Worm (Caenorhabditis elegans) whole organism, young adult: ENCODE data around the gene Y116A8C.44.

Experiments
- B0035.1 ChIP-seq: sonication (generic microtip); optimal IDR thresholded peaks from 2 replicates; lab custom pipeline; 2016; ENCODE audit warnings: missing genetic modification characterization, mild to moderate bottlenecking, missing compliant biosample characterization, missing genotype, missing genetic modification reagents
- B0336.3 ChIP-seq: fragments of 200-800 bp; sonication (Bioruptor generic); IDR thresholded peaks from 2 replicates; pipeline ENCODE4 v1.3.6; 2022; ENCODE audit warnings: missing genetic modification characterization, missing compliant biosample characterization
- C17E4.6 ChIP-seq: fragments of 200-800 bp; sonication (Bioruptor generic); IDR thresholded peaks from 2 replicates; pipeline ENCODE4 v1.3.6; 2022; ENCODE audit warnings: missing genetic modification reagents, missing genetic modification characterization, missing compliant biosample characterization
- F23B12.7 ChIP-seq: sonication (generic microtip); optimal IDR thresholded peaks from 2 replicates; lab custom pipeline; 2017; ENCODE audit warnings: missing genetic modification characterization, mild to moderate bottlenecking, missing compliant biosample characterization, antibody characterized with exemption, moderate library complexity; ENCODE audit not compliant: insufficient read depth
- F39B2.1 ChIP-seq: fragments of 200-800 bp; sonication (Bioruptor generic); IDR thresholded peaks from 2 replicates; pipeline ENCODE4 v1.3.6; 2022; ENCODE audit warnings: missing genetic modification reagents, missing genetic modification characterization, missing compliant biosample characterization
- F55B11.4 ChIP-seq: sonication (generic microtip); optimal IDR thresholded peaks from 2 replicates; lab custom pipeline; 2016; ENCODE audit warnings: missing compliant biosample characterization, missing genetic modification characterization, borderline replicate concordance; ENCODE audit not compliant: insufficient read depth
- F57A8.1 ChIP-seq: fragments of 200-800 bp; sonication (Bioruptor generic); optimal IDR thresholded peaks from 2 replicates; lab custom pipeline; 2018; ENCODE audit warnings: mild to moderate bottlenecking, missing genetic modification characterization, moderate library complexity, missing compliant biosample characterization
- F57C9.4 ChIP-seq: sonication (generic microtip); optimal IDR thresholded peaks from 2 replicates; lab custom pipeline; 2017; ENCODE audit warnings: mild to moderate bottlenecking, missing genetic modification characterization, missing compliant biosample characterization
- K11D2.4 ChIP-seq: fragments of 200-800 bp; sonication (Bioruptor generic); IDR thresholded peaks from 2 replicates; pipeline ENCODE4 v1.3.6; 2022; ENCODE audit warnings: missing genetic modification reagents, missing genetic modification characterization, missing compliant biosample characterization
- K12H6.12 ChIP-seq: fragments of 200-800 bp; sonication (Bioruptor generic); optimal IDR thresholded peaks from 2 replicates; lab custom pipeline; 2018; ENCODE audit warnings: mild to moderate bottlenecking, missing genetic modification characterization, missing compliant biosample characterization
- Y53F4B.3 ChIP-seq: fragments of 200-800 bp; sonication (Bioruptor generic); IDR thresholded peaks from 2 replicates; pipeline ENCODE4 v1.3.6; 2022; ENCODE audit warnings: missing genetic modification reagents, missing genetic modification characterization, missing compliant biosample characterization
- Y67H2A.10 ChIP-seq: fragments of 200-800 bp; sonication (Bioruptor generic); conservative IDR thresholded peaks from 2 replicates; pipeline ENCODE4 v1.3.6; 2022; ENCODE audit warnings: missing genetic modification reagents, missing genetic modification characterization, missing compliant biosample characterization
- Y95B8A.8 ChIP-seq: fragments of 200-800 bp; sonication (Bioruptor generic); IDR thresholded peaks from 2 replicates; pipeline ENCODE4 v1.3.6; 2022; ENCODE audit warnings: missing genetic modification reagents, missing genetic modification characterization, missing compliant biosample characterization
- akir-1 ChIP-seq: fragments of 200-800 bp; sonication (Bioruptor generic); optimal IDR thresholded peaks from 2 replicates; lab custom pipeline; 2018; ENCODE audit warnings: mild to moderate bottlenecking, missing genetic modification characterization, moderate library complexity, missing compliant biosample characterization
- aptf-3 ChIP-seq: fragments of 200-800 bp; sonication (Bioruptor generic); IDR thresholded peaks from 2 replicates; pipeline ENCODE4 v1.3.6; 2022; ENCODE audit warnings: missing genetic modification characterization, missing compliant biosample characterization
- atf-7 ChIP-seq: sonication (generic microtip); optimal IDR thresholded peaks from 2 replicates; lab custom pipeline; 2017; ENCODE audit warnings: mild to moderate bottlenecking, missing genetic modification characterization, missing compliant biosample characterization
- attf-3 ChIP-seq: fragments of 200-800 bp; sonication (Bioruptor generic); conservative IDR thresholded peaks from 2 replicates; pipeline ENCODE4 v1.3.6; 2022; ENCODE audit warnings: missing genetic modification reagents, missing genetic modification characterization, missing compliant biosample characterization
- attf-5 ChIP-seq: fragments of 200-800 bp; sonication (Bioruptor generic); optimal IDR thresholded peaks from 2 replicates; lab custom pipeline; 2018; ENCODE audit warnings: mild to moderate bottlenecking, missing genetic modification characterization, missing compliant biosample characterization
- cebp-1 ChIP-seq, 2 experiments: fragments of 200-800 bp in 1 of 2; sonication (Bioruptor generic) in 1 of 2; sonication (generic microtip) in 1 of 2; IDR thresholded peaks in 1 of 2; optimal IDR thresholded peaks in 1 of 2; 2 replicates each; pipeline versions ENCODE4 v1.3.6 to Lab custom; 2017 to 2022; ENCODE audit warnings: missing compliant biosample characterization in 2 of 2, missing genetic modification characterization in 2 of 2, mild to moderate bottlenecking in 1 of 2, missing genetic modification reagents in 1 of 2, moderate library complexity in 1 of 2
- cebp-2 ChIP-seq: fragments of 200-800 bp; sonication (Bioruptor generic); IDR thresholded peaks from 2 replicates; pipeline ENCODE4 v1.3.6; 2022; ENCODE audit warnings: missing genetic modification characterization, missing compliant biosample characterization
- ceh-100 ChIP-seq: fragments of 200-800 bp; sonication (Bioruptor generic); IDR thresholded peaks from 2 replicates; pipeline ENCODE4 v1.3.6; 2022; ENCODE audit warnings: missing genetic modification reagents, missing genetic modification characterization, missing compliant biosample characterization
- ceh-40 ChIP-seq: fragments of 200-800 bp; sonication (Bioruptor generic); IDR thresholded peaks from 2 replicates; pipeline ENCODE4 v1.3.6; 2022; ENCODE audit warnings: missing genetic modification characterization, missing compliant biosample characterization
- egl-18 ChIP-seq: fragments of 200-800 bp; sonication (Bioruptor generic); IDR thresholded peaks from 2 replicates; pipeline ENCODE4 v1.3.6; 2022; ENCODE audit warnings: missing genetic modification reagents, missing genetic modification characterization, missing compliant biosample characterization
- him-1 ChIP-seq: sonication (generic microtip); optimal IDR thresholded peaks from 2 replicates; lab custom pipeline; 2016; ENCODE audit warnings: missing genotype, missing genetic modification reagents, missing genetic modification characterization, missing compliant biosample characterization
- hmg-20 ChIP-seq: fragments of 200-800 bp; sonication (Bioruptor generic); IDR thresholded peaks from 2 replicates; pipeline ENCODE4 v1.3.6; 2022; ENCODE audit warnings: missing genetic modification reagents, missing genetic modification characterization, missing compliant biosample characterization
- hsf-1 ChIP-seq: fragments of 200-800 bp; sonication (Bioruptor generic); IDR thresholded peaks from 2 replicates; pipeline ENCODE4 v1.3.6; 2022; ENCODE audit warnings: missing genetic modification reagents, missing genetic modification characterization, missing compliant biosample characterization
- lin-35 ChIP-seq, 3 experiments: fragments of 150-350 bp in 2 of 3; sonication (generic microtip) in 1 of 3; optimal IDR thresholded peaks; 2 replicates each; lab custom pipeline; 2014 to 2018; ENCODE audit warnings: missing biosample characterization in 3 of 3, missing genetic modification characterization in 3 of 3, missing genetic modification reagents in 3 of 3
- lsl-1 ChIP-seq: fragments of 200-800 bp; sonication (Bioruptor generic); optimal IDR thresholded peaks from 2 replicates; lab custom pipeline; 2018; ENCODE audit warnings: mild to moderate bottlenecking, missing genetic modification characterization, moderate library complexity, missing compliant biosample characterization
- madf-10 ChIP-seq: sonication (generic microtip); optimal IDR thresholded peaks from 2 replicates; lab custom pipeline; 2016; ENCODE audit warnings: mild to moderate bottlenecking, missing genetic modification characterization, missing compliant biosample characterization
- mcd-1 ChIP-seq: fragments of 200-800 bp; sonication (Bioruptor generic); IDR thresholded peaks from 2 replicates; pipeline ENCODE4 v1.3.6; 2022; ENCODE audit warnings: missing genetic modification reagents, missing genetic modification characterization, missing compliant biosample characterization
- mxl-1 ChIP-seq: sonication (generic microtip); optimal IDR thresholded peaks from 2 replicates; lab custom pipeline; 2016; ENCODE audit warnings: missing genetic modification characterization, missing compliant biosample characterization
- nfyb-1 ChIP-seq: fragments of 200-800 bp; sonication (Bioruptor generic); IDR thresholded peaks from 2 replicates; pipeline ENCODE4 v1.3.6; 2022; ENCODE audit warnings: missing genetic modification reagents, missing genetic modification characterization, missing compliant biosample characterization
- pbrm-1 ChIP-seq: fragments of 200-800 bp; sonication (Bioruptor generic); IDR thresholded peaks from 2 replicates; pipeline ENCODE4 v1.3.6; 2022; ENCODE audit warnings: missing genetic modification reagents, missing genetic modification characterization, missing compliant biosample characterization
- rcor-1 ChIP-seq: fragments of 200-800 bp; sonication (Bioruptor generic); IDR thresholded peaks from 2 replicates; pipeline ENCODE4 v1.3.6; 2022; ENCODE audit warnings: missing genetic modification reagents, missing genetic modification characterization, missing compliant biosample characterization
- rec-8 ChIP-seq, 2 experiments: sonication (generic microtip); optimal IDR thresholded peaks; 2 replicates each; lab custom pipeline; 2016; ENCODE audit warnings: mild to moderate bottlenecking in 2 of 2, missing genetic modification characterization in 2 of 2, missing genetic modification reagents in 2 of 2, missing genotype in 2 of 2, missing biosample characterization in 1 of 2, missing compliant biosample characterization in 1 of 2, moderate library complexity in 1 of 2
- sea-2 ChIP-seq: fragments of 200-800 bp; sonication (Bioruptor generic); IDR thresholded peaks from 2 replicates; pipeline ENCODE4 v1.3.6; 2022; ENCODE audit warnings: missing genetic modification characterization, missing compliant biosample characterization
- snpc-1.1 ChIP-seq: sonication (generic microtip); optimal IDR thresholded peaks from 2 replicates; lab custom pipeline; 2017; ENCODE audit warnings: missing genetic modification characterization, mild to moderate bottlenecking, missing compliant biosample characterization, antibody characterized with exemption, moderate library complexity, missing genotype, missing genetic modification reagents; ENCODE audit not compliant: insufficient read depth
- snpc-4 ChIP-seq, 5 experiments: fragments of 150-350 bp in 1 of 5; sonication (generic microtip) in 4 of 5; optimal IDR thresholded peaks; 2 replicates each; lab custom pipeline; 2014 to 2018; ENCODE audit warnings: missing genetic modification characterization in 5 of 5, missing biosample characterization in 3 of 5, antibody characterized with exemption in 2 of 5, mild to moderate bottlenecking in 2 of 5, missing compliant biosample characterization in 2 of 5, missing genotype in 2 of 5, moderate library complexity in 2 of 5, missing genetic modification reagents in 1 of 5
- tlf-1 ChIP-seq: fragments of 200-800 bp; sonication (Bioruptor generic); optimal IDR thresholded peaks from 2 replicates; lab custom pipeline; 2018; ENCODE audit warnings: mild to moderate bottlenecking, missing genetic modification characterization, missing compliant biosample characterization
- unc-130 ChIP-seq: sonication (generic microtip); optimal IDR thresholded peaks from 2 replicates; lab custom pipeline; 2016; ENCODE audit warnings: missing genetic modification reagents, missing genetic modification characterization, missing compliant biosample characterization
- zfh-2 ChIP-seq: fragments of 200-800 bp; sonication (Bioruptor generic); conservative IDR thresholded peaks from 2 replicates; pipeline ENCODE4 v1.3.6; 2022; ENCODE audit warnings: missing genetic modification reagents, missing genetic modification characterization, missing compliant biosample characterization
- zim-3 ChIP-seq: sonication (generic microtip); optimal IDR thresholded peaks from 2 replicates; lab custom pipeline; 2017; ENCODE audit warnings: mild to moderate bottlenecking, missing genetic modification characterization, moderate library complexity, missing compliant biosample characterization
- ztf-18 ChIP-seq: sonication (generic microtip); optimal IDR thresholded peaks from 2 replicates; lab custom pipeline; 2016; ENCODE audit warnings: missing genotype, mild to moderate bottlenecking, missing genetic modification characterization, missing compliant biosample characterization
- ztf-28 ChIP-seq: fragments of 200-800 bp; sonication (Bioruptor generic); IDR thresholded peaks from 2 replicates; pipeline ENCODE4 v1.3.6; 2022; ENCODE audit warnings: missing genetic modification reagents, missing genetic modification characterization, missing compliant biosample characterization
- ztf-6 ChIP-seq: fragments of 200-800 bp; sonication (Bioruptor generic); IDR thresholded peaks from 2 replicates; pipeline ENCODE4 v1.3.6; 2022; ENCODE audit warnings: missing genetic modification reagents, missing genetic modification characterization, missing compliant biosample characterization

The Y116A8C.44 gene

ce11 chrIV:17087384-17088099, 29.6 kb upstream of the Y116A8C.44 start, which contains the start of the genes snx-13 and snr-1 (continued):
- TF ChIP-seq unc-130 (peak; percentile 85), K11D2.4 (GFP tag; lab: Robert Waterston, UW) (no peak; the same call in 1 of the 2 replicates), aptf-3 (no peak), B0336.3 (GFP tag; lab: Robert Waterston, UW) (0 out of 2 replicates have a peak, but pooled peaks have one; percentile 25), F39B2.1 (GFP tag; lab: Robert Waterston, UW) (no peak), cebp-2 (GFP tag; lab: Robert Waterston, UW) (no peak), rcor-1 (GFP tag; lab: Robert Waterston, UW) (peak; percentile 54; the same call in 1 of the 2 replicates), attf-3 (GFP tag; lab: Robert Waterston, UW) (no peak; the same call in 1 of the 2 replicates), F57A8.1 (GFP tag; lab: Kevin White, UChicago) (no peak), tlf-1 (GFP tag; lab: Kevin White, UChicago) (peak; percentile 34), Y67H2A.10 (GFP tag; lab: Robert Waterston, UW) (no peak), Y53F4B.3 (GFP tag; lab: Robert Waterston, UW) (no peak), attf-5 (GFP tag; lab: Kevin White, UChicago) (peak; percentile 96), sea-2 (GFP tag; lab: Robert Waterston, UW) (no peak), ceh-40 (GFP tag; lab: Robert Waterston, UW) (no peak), snpc-1.1 (tag; lab: Kevin White, UChicago) (peak; percentile 4), ztf-6 (GFP tag; lab: Robert Waterston, UW) (peak; percentile 57; the same call in 1 of the 2 replicates), nfyb-1 (GFP tag; lab: Robert Waterston, UW) (peak; percentile 57; the same call in 1 of the 2 replicates), madf-10 (tag; lab: Kevin White, UChicago) (peak; percentile 76), akir-1 (GFP tag; lab: Kevin White, UChicago) (peak; percentile 31), rec-8 (tag; optimal IDR thresholded peaks at IDR 0.05; lab: Kevin White, UChicago) (peak; percentile 33 to 37), K12H6.12 (peak; percentile 86), hsf-1 (GFP tag; lab: Robert Waterston, UW) (no peak), ztf-28 (GFP tag; lab: Robert Waterston, UW) (peak; percentile 91; the same call in 1 of the 2 replicates), lin-35 (GFP tag; optimal IDR thresholded peaks at IDR 0.05; lab: Kevin White, UChicago) (peak in 1 of 3 experiments; percentile 64), cebp-1 (GFP tag; IDR thresholded peaks at IDR 0.05; lab: Robert Waterston, UW) (peak; percentile 43; the same call in 1 of the 2 replicates), cebp-1 (tag; optimal IDR thresholded peaks at IDR 0.05; lab: Kevin White, UChicago) (peak; percentile 67), pbrm-1 (GFP tag; lab: Robert Waterston, UW) (peak; percentile 78), ceh-100 (GFP tag; lab: Robert Waterston, UW) (peak; percentile 99), him-1 (tag; lab: Kevin White, UChicago) (no peak), C17E4.6 (GFP tag; lab: Robert Waterston, UW) (no peak), F23B12.7 (tag; lab: Kevin White, UChicago) (peak; percentile 18), zim-3 (tag; lab: Kevin White, UChicago) (no peak), ztf-18 (peak; percentile 70), F57C9.4 (tag; lab: Kevin White, UChicago) (no peak), mcd-1 (GFP tag; lab: Robert Waterston, UW) (peak; percentile 96), Y95B8A.8 (GFP tag; lab: Robert Waterston, UW) (peak; percentile 63; the same call in 1 of the 2 replicates), B0035.1 (tag; lab: Kevin White, UChicago) (no peak), mxl-1 (tag; lab: Kevin White, UChicago) (peak; percentile 27), F55B11.4 (no peak), egl-18 (GFP tag; lab: Robert Waterston, UW) (no peak), hmg-20 (GFP tag; lab: Robert Waterston, UW) (no peak), zfh-2 (GFP tag; lab: Robert Waterston, UW) (no peak), lsl-1 (GFP tag; lab: Kevin White, UChicago) (peak; percentile 49), atf-7 (tag; lab: Kevin White, UChicago) (no peak), snpc-4 (GFP tag; optimal IDR thresholded peaks at IDR 0.05; lab: Kevin White, UChicago) (peak; percentile 73), snpc-4 (tag; optimal IDR thresholded peaks at IDR 0.05; lab: Kevin White, UChicago) (peak; percentile 36 to 91 (median 73))
